Worm (Caenorhabditis elegans) whole organism, L1 larva: ENCODE data around the gene irld-2.

Source experiments
- C04F5.9 ChIP-seq: sonication (generic microtip); optimal IDR thresholded peaks from 2 replicates; lab custom pipeline; 2016; ENCODE audit warnings: missing genetic modification characterization, missing compliant biosample characterization
- C34B4.2 ChIP-seq: sonication (generic microtip); optimal IDR thresholded peaks from 2 replicates; lab custom pipeline; 2017; ENCODE audit warnings: mild to moderate bottlenecking, missing genetic modification characterization, missing compliant biosample characterization
- F16B12.6 ChIP-seq: fragments of 150-350 bp; optimal IDR thresholded peaks from 2 replicates; lab custom pipeline; 2014; ENCODE audit warnings: missing biosample characterization, missing genetic modification characterization
- alr-1 ChIP-seq: fragments of 200-800 bp; sonication (Bioruptor generic); optimal IDR thresholded peaks from 2 replicates; lab custom pipeline; 2018; ENCODE audit warnings: borderline replicate concordance, mild to moderate bottlenecking, missing genetic modification characterization, missing compliant biosample characterization
- aly-2 ChIP-seq: fragments of 150-350 bp; optimal IDR thresholded peaks from 2 replicates; lab custom pipeline; 2014; ENCODE audit warnings: missing biosample characterization, missing genetic modification characterization
- blmp-1 ChIP-seq: fragments of 150-350 bp; optimal IDR thresholded peaks from 2 replicates; lab custom pipeline; 2014; ENCODE audit warnings: missing biosample characterization, missing genetic modification characterization
- ceh-63 ChIP-seq: fragments of 200-800 bp; sonication (Bioruptor generic); optimal IDR thresholded peaks from 2 replicates; lab custom pipeline; 2018; ENCODE audit warnings: mild to moderate bottlenecking, missing genetic modification characterization, missing compliant biosample characterization
- ceh-82 ChIP-seq, 3 experiments: fragments of 150-350 bp in 1 of 3; sonication (generic microtip) in 2 of 3; optimal IDR thresholded peaks; 2 replicates each; lab custom pipeline; 2014 to 2017; ENCODE audit warnings: missing biosample characterization in 3 of 3, missing genetic modification characterization in 3 of 3
- dsc-1 ChIP-seq: sonication (generic microtip); optimal IDR thresholded peaks from 2 replicates; lab custom pipeline; 2016; ENCODE audit warnings: mild to moderate bottlenecking, missing genetic modification characterization, missing compliant biosample characterization
- egl-13 ChIP-seq: sonication (generic microtip); optimal IDR thresholded peaks from 2 replicates; lab custom pipeline; 2016; ENCODE audit warnings: missing genotype, missing genetic modification reagents, missing genetic modification characterization, missing compliant biosample characterization
- elt-3 ChIP-seq, 6 experiments: fragments of 150-350 bp in 1 of 6; sonication (generic microtip); optimal IDR thresholded peaks; 2 replicates each; lab custom pipeline; 2017 to 2018; ENCODE audit warnings: missing biosample characterization in 6 of 6, missing genetic modification characterization in 6 of 6, inconsistent platforms in 1 of 6
- fkh-10 ChIP-seq: sonication (generic microtip); optimal IDR thresholded peaks from 2 replicates; lab custom pipeline; 2017; ENCODE audit warnings: missing biosample characterization, missing genetic modification reagents, missing genetic modification characterization
- fos-1 ChIP-seq: fragments of 150-350 bp; optimal IDR thresholded peaks from 2 replicates; lab custom pipeline; 2014; ENCODE audit warnings: missing biosample characterization, missing genetic modification characterization
- grh-1 ChIP-seq: fragments of 200-800 bp; sonication (Bioruptor generic); IDR thresholded peaks from 2 replicates; pipeline ENCODE4 v1.3.6; 2022; ENCODE audit warnings: missing genetic modification reagents, missing genetic modification characterization, missing compliant biosample characterization
- hlh-17 ChIP-seq: fragments of 200-800 bp; sonication (Bioruptor generic); optimal IDR thresholded peaks from 2 replicates; lab custom pipeline; 2018; ENCODE audit warnings: missing genetic modification characterization, mild to moderate bottlenecking, missing compliant biosample characterization, moderate library complexity, borderline replicate concordance
- hpl-2 ChIP-seq: fragments of 150-350 bp; optimal IDR thresholded peaks from 2 replicates; lab custom pipeline; 2014; ENCODE audit warnings: missing biosample characterization, missing genetic modification reagents, missing genetic modification characterization
- irx-1 ChIP-seq: sonication (generic microtip); optimal IDR thresholded peaks from 2 replicates; lab custom pipeline; 2016; ENCODE audit warnings: missing genetic modification characterization, missing compliant biosample characterization
- isw-1 ChIP-seq: fragments of 200-800 bp; sonication (Bioruptor generic); IDR thresholded peaks from 2 replicates; pipeline ENCODE4 v1.3.6; 2022; ENCODE audit warnings: missing genetic modification characterization, missing compliant biosample characterization
- jun-1 ChIP-seq: fragments of 150-350 bp; optimal IDR thresholded peaks from 2 replicates; lab custom pipeline; 2014; ENCODE audit warnings: missing biosample characterization, missing genetic modification reagents, missing genetic modification characterization
- lin-14 ChIP-seq: fragments of 200-800 bp; sonication (Bioruptor generic); optimal IDR thresholded peaks from 2 replicates; lab custom pipeline; 2018; ENCODE audit warnings: mild to moderate bottlenecking, missing genetic modification characterization, moderate library complexity, missing compliant biosample characterization
- lin-15B ChIP-seq: fragments of 150-350 bp; sonication (generic microtip); optimal IDR thresholded peaks from 3 replicates; lab custom pipeline; 2014; ENCODE audit warnings: missing biosample characterization, missing genetic modification characterization
- lin-35 ChIP-seq, 2 experiments: fragments of 150-350 bp; optimal IDR thresholded peaks; 2 replicates each; lab custom pipeline; 2014; ENCODE audit warnings: missing biosample characterization in 2 of 2, missing genetic modification characterization in 2 of 2, missing genetic modification reagents in 2 of 2
- lsy-2 ChIP-seq, 2 experiments: fragments of 150-350 bp; optimal IDR thresholded peaks; 2 replicates each; lab custom pipeline; 2014; ENCODE audit warnings: missing biosample characterization in 2 of 2, missing genetic modification characterization in 2 of 2
- mep-1 ChIP-seq: fragments of 150-350 bp; optimal IDR thresholded peaks from 2 replicates; lab custom pipeline; 2014; ENCODE audit warnings: missing biosample characterization, missing genetic modification characterization
- nhr-12 ChIP-seq: sonication (generic microtip); optimal IDR thresholded peaks from 2 replicates; lab custom pipeline; 2017; ENCODE audit warnings: missing biosample characterization, missing genetic modification characterization
- nhr-19 ChIP-seq: fragments of 200-800 bp; sonication (Bioruptor generic); conservative IDR thresholded peaks from 2 replicates; pipeline ENCODE4 v1.3.6; 2022; ENCODE audit warnings: missing genetic modification characterization, missing compliant biosample characterization
- nhr-20 ChIP-seq: sonication (generic microtip); optimal IDR thresholded peaks from 2 replicates; lab custom pipeline; 2016; ENCODE audit warnings: mild to moderate bottlenecking, missing genetic modification characterization, missing compliant biosample characterization
- nhr-47 ChIP-seq: sonication (generic microtip); optimal IDR thresholded peaks from 2 replicates; lab custom pipeline; 2016; ENCODE audit warnings: mild to moderate bottlenecking, missing genetic modification characterization, moderate library complexity, missing compliant biosample characterization
- nhr-71 ChIP-seq: sonication (generic microtip); optimal IDR thresholded peaks from 2 replicates; lab custom pipeline; 2016; ENCODE audit warnings: mild to moderate bottlenecking, missing genetic modification characterization, moderate library complexity, missing compliant biosample characterization
- nhr-76 ChIP-seq: sonication (generic microtip); optimal IDR thresholded peaks from 2 replicates; lab custom pipeline; 2017; ENCODE audit warnings: missing biosample characterization, missing genetic modification characterization
- nhr-77 ChIP-seq: fragments of 150-350 bp; optimal IDR thresholded peaks from 2 replicates; lab custom pipeline; 2014; ENCODE audit warnings: missing biosample characterization, missing genetic modification characterization
- nhr-85 ChIP-seq: sonication (generic microtip); peaks from one replicate; lab custom pipeline; 2016; ENCODE audit warnings: missing genetic modification characterization, inconsistent platforms, missing compliant biosample characterization
- pag-3 ChIP-seq: sonication (generic microtip); optimal IDR thresholded peaks from 2 replicates; lab custom pipeline; 2017; ENCODE audit warnings: missing genetic modification characterization, mild to moderate bottlenecking, missing compliant biosample characterization, antibody characterized with exemption, borderline replicate concordance; ENCODE audit not compliant: insufficient read depth
- pqm-1 ChIP-seq: sonication (generic microtip); optimal IDR thresholded peaks from 3 replicates; lab custom pipeline; 2017; ENCODE audit warnings: missing biosample characterization, missing genetic modification characterization
- rnt-1 ChIP-seq: sonication (generic microtip); optimal IDR thresholded peaks from 2 replicates; lab custom pipeline; 2016; ENCODE audit warnings: mild to moderate bottlenecking, missing genetic modification characterization, moderate library complexity, missing compliant biosample characterization
- skn-1 ChIP-seq: fragments of 150-350 bp; optimal IDR thresholded peaks from 2 replicates; lab custom pipeline; 2014; ENCODE audit warnings: missing biosample characterization, missing genetic modification characterization
- snu-23 ChIP-seq: sonication (generic microtip); optimal IDR thresholded peaks from 2 replicates; lab custom pipeline; 2016; ENCODE audit warnings: missing genetic modification characterization, missing compliant biosample characterization
- sptf-1 ChIP-seq: fragments of 150-350 bp; optimal IDR thresholded peaks from 2 replicates; lab custom pipeline; 2014; ENCODE audit warnings: missing biosample characterization, missing genetic modification characterization
- swsn-7 ChIP-seq: sonication (generic microtip); optimal IDR thresholded peaks from 2 replicates; lab custom pipeline; 2016; ENCODE audit warnings: missing genetic modification characterization, missing compliant biosample characterization
- tbx-2 ChIP-seq: sonication (generic microtip); optimal IDR thresholded peaks from 2 replicates; lab custom pipeline; 2016; ENCODE audit warnings: missing genetic modification characterization, missing compliant biosample characterization
- tlp-1 ChIP-seq: fragments of 150-350 bp; optimal IDR thresholded peaks from 2 replicates; lab custom pipeline; 2014; ENCODE audit warnings: missing biosample characterization, missing genetic modification characterization
- unc-30 ChIP-seq: sonication (generic microtip); optimal IDR thresholded peaks from 2 replicates; lab custom pipeline; 2017; ENCODE audit warnings: missing biosample characterization, missing genetic modification characterization
- unc-62 ChIP-seq: fragments of 150-350 bp; optimal IDR thresholded peaks from 2 replicates; lab custom pipeline; 2014; ENCODE audit warnings: missing biosample characterization, missing genetic modification reagents, missing genetic modification characterization
- unc-86 ChIP-seq: sonication (generic microtip); optimal IDR thresholded peaks from 2 replicates; lab custom pipeline; 2016; ENCODE audit warnings: missing genetic modification characterization, missing compliant biosample characterization
- unc-98 ChIP-seq: fragments of 200-800 bp; sonication (Bioruptor generic); IDR thresholded peaks from 2 replicates; pipeline ENCODE4 v1.3.6; 2022; ENCODE audit warnings: missing genetic modification characterization, missing compliant biosample characterization
- zag-1 ChIP-seq: fragments of 150-350 bp; optimal IDR thresholded peaks from 2 replicates; lab custom pipeline; 2014; ENCODE audit warnings: missing biosample characterization, missing genetic modification characterization
- zip-4 ChIP-seq: fragments of 200-800 bp; sonication (Bioruptor generic); optimal IDR thresholded peaks from 2 replicates; lab custom pipeline; 2018; ENCODE audit warnings: mild to moderate bottlenecking, missing genetic modification characterization, moderate library complexity, missing compliant biosample characterization
- ztf-11 ChIP-seq, 2 experiments: sonication (generic microtip); optimal IDR thresholded peaks; 2 replicates each; lab custom pipeline; 2016 to 2017; ENCODE audit warnings: missing genetic modification characterization in 2 of 2, missing biosample characterization in 1 of 2, missing compliant biosample characterization in 1 of 2

irld-2 gene

DNA sequence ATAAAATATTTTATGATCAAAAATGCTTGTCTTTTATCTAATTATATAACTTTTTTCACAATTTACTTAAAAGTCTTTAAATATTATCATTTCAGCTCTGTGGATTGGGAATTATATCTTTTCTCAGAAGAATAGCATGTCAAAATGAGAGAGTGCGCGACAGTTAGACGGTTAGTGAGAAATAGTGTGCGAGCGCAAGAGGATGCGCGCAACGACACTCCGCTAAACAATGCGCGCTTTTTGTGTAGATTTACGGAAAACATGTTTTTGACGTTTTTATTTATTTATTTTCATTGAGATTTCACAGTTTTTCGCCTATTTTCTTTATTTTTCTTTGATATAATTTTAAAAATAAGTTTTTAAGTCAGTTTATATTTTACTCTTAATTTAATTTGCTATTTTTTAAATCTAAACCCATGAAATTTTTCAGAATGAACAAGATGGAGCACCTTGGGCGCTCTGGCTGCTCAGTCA is 1.7 kb upstream of the irld-2 start, which contains the start of gene F02C12.3 (continued):
- TF ChIP-seq tlp-1 (tag; lab: Kevin White, UChicago) (no peak), unc-98 (peak; percentile 24; the same call in 1 of the 2 replicates), nhr-47 (tag; lab: Kevin White, UChicago) (peak; percentile 96), sptf-1 (tag; lab: Kevin White, UChicago) (no peak), unc-86 (peak; percentile 89), nhr-76 (tag; lab: Kevin White, UChicago) (no peak), ceh-82 (tag; optimal IDR thresholded peaks at IDR 0.05; lab: Kevin White, UChicago) (peak; percentile 79 to 93 (median 83)), skn-1 (peak; percentile 89), elt-3 (tag; optimal IDR thresholded peaks at IDR 0.05; lab: Kevin White, UChicago) (peak in 3 of 6 experiments; percentile 17 to 89 (median 81)), dsc-1 (tag; lab: Kevin White, UChicago) (peak; percentile 95), lin-35 (GFP tag; optimal IDR thresholded peaks at IDR 0.05; lab: Kevin White, UChicago) (peak; percentile 75 to 86), lin-15B (tag; lab: Kevin White, UChicago) (peak; percentile 82), swsn-7 (peak; percentile 96), zip-4 (GFP tag; lab: Kevin White, UChicago) (peak; percentile 72), unc-62 (GFP tag; lab: Kevin White, UChicago) (no peak), ceh-63 (GFP tag; lab: Kevin White, UChicago) (no peak), hpl-2 (peak; percentile 85), pqm-1 (tag; lab: Kevin White, UChicago) (no peak), nhr-20 (peak; percentile 98), irx-1 (tag; lab: Kevin White, UChicago) (peak; percentile 88), nhr-77 (tag; lab: Kevin White, UChicago) (peak; percentile 21), unc-30 (tag; lab: Kevin White, UChicago) (no peak), isw-1 (peak; percentile 89), nhr-12 (no peak), ztf-11 (tag; optimal IDR thresholded peaks at IDR 0.05; lab: Kevin White, UChicago) (peak in 1 of 2 experiments; percentile 75), rnt-1 (tag; lab: Kevin White, UChicago) (peak; percentile 91), nhr-71 (peak; percentile 97), fos-1 (tag; lab: Kevin White, UChicago) (peak; percentile 83), egl-13 (tag; lab: Kevin White, UChicago) (peak; percentile 88), F16B12.6 (tag; lab: Kevin White, UChicago) (peak; percentile 35), alr-1 (tag; lab: Kevin White, UChicago) (no peak), zag-1 (tag; lab: Kevin White, UChicago) (no peak), fkh-10 (GFP tag; lab: Kevin White, UChicago) (no peak), hlh-17 (GFP tag; lab: Kevin White, UChicago) (no peak), jun-1 (tag; lab: Kevin White, UChicago) (peak; percentile 91), lsy-2 (tag; optimal IDR thresholded peaks at IDR 0.05; lab: Kevin White, UChicago) (peak; percentile 89 to 91), mep-1 (peak; percentile 91)

DNA sequence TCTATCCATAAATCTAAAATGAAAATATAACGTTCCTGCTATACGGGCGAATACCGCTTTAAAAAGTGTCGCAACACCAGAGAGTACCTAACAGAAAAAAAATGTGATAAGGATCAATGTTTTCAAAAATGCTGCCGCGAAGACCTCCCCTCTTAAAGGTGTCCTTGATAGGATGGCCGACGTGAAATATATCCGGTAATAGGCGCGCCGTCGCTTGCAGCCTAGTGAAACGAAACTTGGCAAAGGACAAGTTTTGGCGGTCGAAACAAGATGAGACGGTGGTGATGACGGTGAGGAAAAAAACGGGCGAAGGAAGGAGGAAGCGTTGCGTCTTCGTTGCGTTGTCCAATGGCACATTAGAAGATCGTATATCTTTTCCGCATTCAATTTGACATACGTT is 6.0 kb downstream of the irld-2 start:
- TF ChIP-seq mep-1, result peak; percentile 7
- TF ChIP-seq elt-3 (tag; optimal IDR thresholded peaks at IDR 0.05; lab: Kevin White, UChicago), result peak in 2 of 6 experiments; percentile 8 to 58
- TF ChIP-seq C34B4.2 (tag; lab: Kevin White, UChicago), result no peak
- TF ChIP-seq blmp-1 (tag; lab: Kevin White, UChicago), result peak; percentile 67
- peak; percentile 43 for TF ChIP-seq nhr-20
- no peak for TF ChIP-seq aly-2
- TF ChIP-seq nhr-19 (GFP tag; lab: Robert Waterston, UW), result 0 out of 2 replicates have a peak, but pooled peaks have one; percentile 28
- TF ChIP-seq pag-3, result peak; percentile 38
- TF ChIP-seq lin-14 (GFP tag; lab: Kevin White, UChicago), result peak; percentile 77
- TF ChIP-seq snu-23 (GFP tag; lab: Kevin White, UChicago), result peak; percentile 40
- peak; percentile 22 for TF ChIP-seq nhr-71
- TF ChIP-seq C04F5.9 (tag; lab: Kevin White, UChicago), result no peak
- no peak for TF ChIP-seq tbx-2
- no peak for TF ChIP-seq fkh-10 (GFP tag; lab: Kevin White, UChicago)
- peak; percentile 25; the same call in 1 of the 2 replicates for TF ChIP-seq grh-1 (GFP tag; lab: Robert Waterston, UW)
- peak; percentile 89 for TF ChIP-seq nhr-85 (tag; lab: Kevin White, UChicago)
- TF ChIP-seq, all 84 proteins: peak for 11
